Worm (Caenorhabditis elegans): Measurements from ENCODE around the gene nlf-1.

The nlf-1 gene

DNA sequence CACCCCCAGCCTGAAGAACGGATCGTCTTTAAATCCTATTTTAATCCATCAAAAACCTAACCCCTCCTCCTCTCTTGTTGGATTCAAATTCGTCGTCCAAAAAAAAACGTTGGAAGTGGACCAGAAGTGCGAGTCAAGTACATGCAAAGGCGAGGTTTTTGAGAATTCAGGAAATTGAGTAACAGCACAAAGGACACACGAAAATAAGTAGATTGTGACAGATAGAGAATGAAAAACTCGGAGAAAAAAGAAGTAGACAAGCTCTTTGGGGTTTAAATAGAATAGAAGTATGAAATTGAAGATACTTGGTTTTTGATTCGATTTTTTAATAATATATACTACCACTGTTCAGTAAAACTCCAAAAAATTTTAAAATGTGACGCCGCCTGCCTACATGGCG, 2.7 kb downstream of the nlf-1 start:
- TF ChIP-seq ces-1 (GFP tag; optimal IDR thresholded peaks at IDR 0.05) (peak; percentile 73), sptf-1 (tag; optimal IDR thresholded peaks at IDR 0.05) (no peak)

- TF ChIP-seq hlh-1 (tag; optimal IDR thresholded peaks at IDR 0.05) (no peak), unc-39 (tag; optimal IDR thresholded peaks at IDR 0.05) (no peak)
Observed at ce11 chrX:1012385-1012866, 4.9 kb downstream of the nlf-1 start.

DNA sequence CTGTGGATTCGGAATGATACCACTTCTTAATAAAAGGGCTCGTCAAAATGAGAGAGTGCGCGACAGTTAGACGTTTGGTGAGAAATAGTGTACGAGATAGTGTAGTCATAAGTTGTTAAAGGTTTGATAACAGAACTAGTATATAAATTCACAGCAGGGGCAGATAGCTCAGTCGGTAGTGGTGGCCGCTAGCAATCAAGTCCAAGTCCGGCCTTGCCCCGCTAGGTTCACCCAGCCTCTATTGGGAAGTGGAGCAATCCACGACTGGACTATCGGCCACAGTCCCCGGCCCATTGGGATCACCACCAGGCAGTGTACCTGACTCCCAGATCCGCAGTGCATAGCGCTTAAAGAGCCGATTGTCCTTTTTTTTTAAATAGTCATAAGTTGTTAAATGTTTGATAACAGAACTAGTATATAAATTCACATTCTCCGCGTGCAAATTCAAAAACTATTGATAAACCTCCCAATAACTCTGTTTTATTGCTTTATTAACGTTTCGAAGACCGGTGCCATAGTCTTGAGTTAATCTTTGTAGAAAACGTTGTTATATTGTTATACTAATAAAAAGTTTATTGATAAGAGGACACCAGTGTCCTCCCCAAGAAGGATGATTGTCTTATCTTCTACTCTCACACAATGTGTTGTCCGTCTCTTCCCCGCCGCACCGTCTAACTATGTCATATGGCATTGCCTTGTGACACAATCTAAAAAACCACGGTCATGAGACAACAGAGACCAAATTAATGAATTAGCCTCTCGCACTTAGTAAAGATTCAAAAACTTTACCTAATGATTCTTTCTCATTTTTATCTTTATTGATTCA, 6.5 kb downstream of the nlf-1 start:
- TF ChIP-seq ceh-43 (GFP tag; optimal IDR thresholded peaks at IDR 0.05) (no peak), ham-2 (GFP tag; optimal IDR thresholded peaks at IDR 0.05) (peak; percentile 32), blmp-1 (tag; optimal IDR thresholded peaks at IDR 0.05) (no peak), mep-1 (tag; optimal IDR thresholded peaks at IDR 0.05) (no peak), nhr-76 (tag; optimal IDR thresholded peaks at IDR 0.05) (no peak), unc-120 (tag; optimal IDR thresholded peaks at IDR 0.05; ENCODE audit: poor library complexity, severe bottlenecking) (peak; percentile 15)

- TF ChIP-seq ceh-39 (tag; optimal IDR thresholded peaks at IDR 0.05), result no peak
- TF ChIP-seq mab-5 (tag; optimal IDR thresholded peaks at IDR 0.05), result no peak
- no peak for TF ChIP-seq drap-1 (GFP tag; optimal IDR thresholded peaks at IDR 0.05)
- no peak for TF ChIP-seq nhr-12 (tag; optimal IDR thresholded peaks at IDR 0.05)
- TF ChIP-seq hlh-1 (tag; optimal IDR thresholded peaks at IDR 0.05), result no peak
- no peak for TF ChIP-seq pha-4 (tag; optimal IDR thresholded peaks at IDR 0.05)
- TF ChIP-seq bed-3 (GFP tag; optimal IDR thresholded peaks at IDR 0.05), result no peak
- TF ChIP-seq blmp-1 (tag; optimal IDR thresholded peaks at IDR 0.05), result no peak
- no peak for TF ChIP-seq lin-32 (GFP tag; optimal IDR thresholded peaks at IDR 0.05)
- TF ChIP-seq nhr-2 (tag; optimal IDR thresholded peaks at IDR 0.05), result no peak
- TF ChIP-seq tbx-8 (GFP tag; optimal IDR thresholded peaks at IDR 0.05), result no peak
Observed at ce11 chrX:1009512-1009911, 7.9 kb downstream of the nlf-1 start.

DNA sequence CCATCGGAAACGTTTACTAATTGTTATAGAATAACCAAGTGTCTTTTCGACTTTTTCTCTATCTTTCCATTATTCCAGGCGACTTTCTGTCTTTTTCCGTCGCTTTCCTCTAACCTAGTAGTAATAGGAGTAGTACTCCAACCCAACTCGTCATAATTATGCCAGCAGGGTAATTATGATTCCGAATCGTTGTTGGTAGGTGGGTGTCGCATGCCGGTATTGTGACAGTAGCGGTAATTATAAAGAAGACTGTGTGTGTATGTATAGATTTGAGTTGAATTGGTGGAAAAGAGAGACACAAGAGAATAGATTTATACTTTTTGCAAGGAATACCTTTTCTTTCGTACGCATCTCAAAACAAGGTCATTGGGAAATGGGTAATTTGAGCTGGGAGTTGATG, 12.3 kb downstream of the nlf-1 start:
- TF ChIP-seq mls-2 (tag; optimal IDR thresholded peaks at IDR 0.05) (peak; percentile 15), nhr-2 (tag; optimal IDR thresholded peaks at IDR 0.05) (peak; percentile 3), ceh-43 (GFP tag; optimal IDR thresholded peaks at IDR 0.05) (peak; percentile 87), hlh-1 (tag; optimal IDR thresholded peaks at IDR 0.05) (no peak), ham-2 (GFP tag; optimal IDR thresholded peaks at IDR 0.05) (peak; percentile 10)

DNA sequence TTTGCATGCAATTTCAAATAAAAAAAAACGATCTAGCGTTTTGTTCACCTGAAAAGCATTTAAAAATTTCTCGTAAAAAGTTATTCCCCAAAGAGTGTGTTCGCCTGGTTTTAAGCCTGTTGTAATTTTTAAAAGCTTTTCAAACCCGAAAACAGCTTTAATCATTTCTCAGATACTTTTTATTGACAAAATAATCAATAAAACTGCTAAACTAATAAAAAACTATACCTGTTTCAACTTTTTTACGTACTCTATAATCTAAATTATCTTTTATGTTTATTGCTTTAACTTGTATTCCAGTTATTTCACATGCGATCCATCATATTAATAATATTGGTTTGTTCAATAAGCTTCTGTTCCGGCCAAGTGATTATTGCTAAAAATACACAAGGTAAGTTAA, 13.3 kb downstream of the nlf-1 start, which contains the start of gene cutl-21:
Gene cutl-21, plus strand, starts transcription at position 301 of the 400 bp plus-strand sequence.
- TF ChIP-seq lin-13 (tag; optimal IDR thresholded peaks at IDR 0.05) (no peak), ceh-39 (tag; optimal IDR thresholded peaks at IDR 0.05) (no peak), lsy-2 (tag; optimal IDR thresholded peaks at IDR 0.05) (no peak), mab-5 (tag; optimal IDR thresholded peaks at IDR 0.05) (no peak), elt-3 (tag; optimal IDR thresholded peaks at IDR 0.05) (no peak), mep-1 (tag; optimal IDR thresholded peaks at IDR 0.05) (no peak), ceh-83 (GFP tag; optimal IDR thresholded peaks at IDR 0.05) (no peak), nhr-2 (tag; optimal IDR thresholded peaks at IDR 0.05) (no peak)

- TF ChIP-seq lsy-2 (tag; optimal IDR thresholded peaks at IDR 0.05), result no peak
- TF ChIP-seq ham-2 (GFP tag; optimal IDR thresholded peaks at IDR 0.05), result no peak
- TF ChIP-seq nhr-76 (tag; optimal IDR thresholded peaks at IDR 0.05), result no peak
- no peak for TF ChIP-seq snpc-4 (tag; optimal IDR thresholded peaks at IDR 0.05)
- TF ChIP-seq nhr-2 (tag; optimal IDR thresholded peaks at IDR 0.05), result no peak
- no peak for TF ChIP-seq ces-1 (GFP tag; optimal IDR thresholded peaks at IDR 0.05)
- TF ChIP-seq drap-1 (GFP tag; optimal IDR thresholded peaks at IDR 0.05), result no peak
- TF ChIP-seq ceh-83 (GFP tag; optimal IDR thresholded peaks at IDR 0.05), result no peak
- no peak for TF ChIP-seq M03D4.4 (tag; optimal IDR thresholded peaks at IDR 0.05)
- no peak for TF ChIP-seq mab-5 (tag; optimal IDR thresholded peaks at IDR 0.05)
- TF ChIP-seq ztf-11 (tag; optimal IDR thresholded peaks at IDR 0.05), result no peak
- no peak for TF ChIP-seq sem-2 (GFP tag; optimal IDR thresholded peaks at IDR 0.05)
- no peak for TF ChIP-seq unc-39 (tag; optimal IDR thresholded peaks at IDR 0.05)
- TF ChIP-seq hlh-1 (tag; optimal IDR thresholded peaks at IDR 0.05), result no peak
Observed at ce11 chrX:994678-995077, 22.7 kb downstream of the nlf-1 start.

Measured in whole organism, mixed stage, embryonic.